Worm (Caenorhabditis elegans) whole organism, L2 larva: ENCODE measurements around the gene C45H4.18.

Experiments used
- F13H6.1 ChIP-seq: sonication (generic microtip); optimal IDR thresholded peaks from 2 replicates; lab custom pipeline; 2016; ENCODE audit warnings: missing genetic modification characterization, missing compliant biosample characterization
- R02D3.7 ChIP-seq: fragments of 150-350 bp; optimal IDR thresholded peaks from 2 replicates; lab custom pipeline; 2014; ENCODE audit warnings: missing biosample characterization, missing genetic modification characterization
- ZK546.5 ChIP-seq: sonication (generic microtip); optimal IDR thresholded peaks from 2 replicates; lab custom pipeline; 2017; ENCODE audit warnings: missing biosample characterization, missing genetic modification characterization
- alr-1 ChIP-seq: fragments of 150-350 bp; optimal IDR thresholded peaks from 2 replicates; lab custom pipeline; 2014; ENCODE audit warnings: missing biosample characterization, missing genetic modification characterization
- aly-2 ChIP-seq: fragments of 150-350 bp; optimal IDR thresholded peaks from 2 replicates; lab custom pipeline; 2014; ENCODE audit warnings: missing biosample characterization, missing genetic modification characterization
- ama-1 ChIP-seq: fragments of 150-350 bp; optimal IDR thresholded peaks from 2 replicates; lab custom pipeline; 2018; ENCODE audit warnings: inconsistent platforms
- blmp-1 ChIP-seq: sonication (generic microtip); optimal IDR thresholded peaks from 2 replicates; lab custom pipeline; 2017; ENCODE audit warnings: missing genetic modification characterization, mild to moderate bottlenecking, missing compliant biosample characterization, antibody characterized with exemption, moderate library complexity; ENCODE audit not compliant: insufficient read depth
- ceh-16 ChIP-seq: fragments of 150-350 bp; optimal IDR thresholded peaks from 2 replicates; lab custom pipeline; 2014; ENCODE audit warnings: missing biosample characterization, missing genetic modification characterization
- ceh-82 ChIP-seq: fragments of 150-350 bp; optimal IDR thresholded peaks from 2 replicates; lab custom pipeline; 2014; ENCODE audit warnings: missing biosample characterization, missing genetic modification characterization
- crh-2 ChIP-seq: sonication (generic microtip); optimal IDR thresholded peaks from 2 replicates; lab custom pipeline; 2017; ENCODE audit warnings: missing biosample characterization, missing genetic modification characterization
- dmd-4 ChIP-seq: sonication (generic microtip); optimal IDR thresholded peaks from 2 replicates; lab custom pipeline; 2017; ENCODE audit warnings: missing biosample characterization, missing genetic modification characterization
- egl-27 ChIP-seq: sonication (generic microtip); optimal IDR thresholded peaks from 3 replicates; lab custom pipeline; 2017; ENCODE audit warnings: missing biosample characterization, missing genetic modification reagents, missing genetic modification characterization
- elt-1 ChIP-seq: fragments of 150-350 bp; optimal IDR thresholded peaks from 2 replicates; lab custom pipeline; 2014; ENCODE audit warnings: missing biosample characterization, missing genetic modification characterization
- elt-3 ChIP-seq: sonication (generic microtip); optimal IDR thresholded peaks from 2 replicates; lab custom pipeline; 2017; ENCODE audit warnings: missing biosample characterization, missing genetic modification characterization
- fos-1 ChIP-seq: fragments of 150-350 bp; optimal IDR thresholded peaks from 2 replicates; lab custom pipeline; 2014; ENCODE audit warnings: missing biosample characterization, missing genetic modification characterization
- gmeb-1 ChIP-seq: fragments of 150-350 bp; optimal IDR thresholded peaks from 2 replicates; lab custom pipeline; 2014; ENCODE audit warnings: missing biosample characterization, missing genetic modification characterization
- lin-13 ChIP-seq: fragments of 150-350 bp; optimal IDR thresholded peaks from 2 replicates; lab custom pipeline; 2014; ENCODE audit warnings: missing biosample characterization, missing genetic modification reagents, missing genetic modification characterization
- lin-39 ChIP-seq: fragments of 150-350 bp; optimal IDR thresholded peaks from 2 replicates; lab custom pipeline; 2014; ENCODE audit warnings: missing biosample characterization, missing genetic modification reagents, missing genetic modification characterization
- lsy-2 ChIP-seq, 2 experiments: fragments of 150-350 bp in 1 of 2; sonication (generic microtip) in 1 of 2; optimal IDR thresholded peaks; 2 replicates each; lab custom pipeline; 2014 to 2017; ENCODE audit warnings: missing biosample characterization in 2 of 2, missing genetic modification characterization in 2 of 2
- mbf-1 ChIP-seq: sonication (generic microtip); optimal IDR thresholded peaks from 2 replicates; lab custom pipeline; 2017; ENCODE audit warnings: missing biosample characterization, missing genetic modification characterization
- mdl-1 ChIP-seq, 2 experiments: fragments of 150-350 bp in 1 of 2; sonication (generic microtip) in 1 of 2; optimal IDR thresholded peaks; 2 replicates each; lab custom pipeline; 2017; ENCODE audit warnings: missing biosample characterization in 2 of 2, missing genetic modification characterization in 2 of 2
- nhr-10 ChIP-seq: sonication (generic microtip); optimal IDR thresholded peaks from 2 replicates; lab custom pipeline; 2017; ENCODE audit warnings: missing biosample characterization, missing genetic modification characterization
- nhr-129 ChIP-seq: fragments of 150-350 bp; optimal IDR thresholded peaks from 2 replicates; lab custom pipeline; 2014; ENCODE audit warnings: missing biosample characterization, missing genetic modification characterization
- nhr-23 ChIP-seq: fragments of 150-350 bp; optimal IDR thresholded peaks from 2 replicates; lab custom pipeline; 2014; ENCODE audit warnings: missing biosample characterization, missing genetic modification reagents, missing genetic modification characterization
- nhr-237 ChIP-seq: fragments of 150-350 bp; optimal IDR thresholded peaks from 2 replicates; lab custom pipeline; 2014; ENCODE audit warnings: missing biosample characterization, missing genetic modification characterization
- nhr-25 ChIP-seq: fragments of 150-350 bp; sonication (generic microtip); optimal IDR thresholded peaks from 3 replicates; lab custom pipeline; 2014; ENCODE audit warnings: missing biosample characterization, missing genetic modification characterization
- nhr-6 ChIP-seq: fragments of 150-350 bp; optimal IDR thresholded peaks from 2 replicates; lab custom pipeline; 2014; ENCODE audit warnings: missing biosample characterization, missing genetic modification characterization
- sem-4 ChIP-seq: fragments of 150-350 bp; optimal IDR thresholded peaks from 2 replicates; lab custom pipeline; 2014; ENCODE audit warnings: missing biosample characterization, missing genetic modification reagents, missing genetic modification characterization
- sma-3 ChIP-seq: sonication (generic microtip); optimal IDR thresholded peaks from 2 replicates; lab custom pipeline; 2016; ENCODE audit warnings: missing genetic modification reagents, missing genetic modification characterization, missing compliant biosample characterization
- sma-9 ChIP-seq, 2 experiments: fragments of 150-350 bp in 1 of 2; sonication (generic microtip) in 1 of 2; optimal IDR thresholded peaks; 2 replicates each; lab custom pipeline; 2014 to 2016; ENCODE audit warnings: missing genetic modification characterization in 2 of 2, mild to moderate bottlenecking in 1 of 2, missing biosample characterization in 1 of 2, missing compliant biosample characterization in 1 of 2, missing genetic modification reagents in 1 of 2, moderate library complexity in 1 of 2
- snpc-4 ChIP-seq: fragments of 150-350 bp; optimal IDR thresholded peaks from 2 replicates; lab custom pipeline; 2014; ENCODE audit warnings: missing biosample characterization, missing genetic modification characterization
- unc-39 ChIP-seq: fragments of 150-350 bp; optimal IDR thresholded peaks from 2 replicates; lab custom pipeline; 2014; ENCODE audit warnings: missing biosample characterization, missing genetic modification characterization
- unc-55 ChIP-seq: fragments of 150-350 bp; sonication (generic microtip); optimal IDR thresholded peaks from 3 replicates; lab custom pipeline; 2014; ENCODE audit warnings: missing biosample characterization, missing genetic modification reagents, missing genetic modification characterization
- unc-62 ChIP-seq: fragments of 150-350 bp; optimal IDR thresholded peaks from 2 replicates; lab custom pipeline; 2014; ENCODE audit warnings: missing biosample characterization, missing genetic modification reagents, missing genetic modification characterization
- ztf-11 ChIP-seq: sonication (generic microtip); optimal IDR thresholded peaks from 2 replicates; lab custom pipeline; 2017; ENCODE audit warnings: missing biosample characterization, missing genetic modification characterization
- ztf-4 ChIP-seq: fragments of 150-350 bp; optimal IDR thresholded peaks from 2 replicates; lab custom pipeline; 2014; ENCODE audit warnings: missing biosample characterization, missing genetic modification characterization

The C45H4.18 gene

DNA sequence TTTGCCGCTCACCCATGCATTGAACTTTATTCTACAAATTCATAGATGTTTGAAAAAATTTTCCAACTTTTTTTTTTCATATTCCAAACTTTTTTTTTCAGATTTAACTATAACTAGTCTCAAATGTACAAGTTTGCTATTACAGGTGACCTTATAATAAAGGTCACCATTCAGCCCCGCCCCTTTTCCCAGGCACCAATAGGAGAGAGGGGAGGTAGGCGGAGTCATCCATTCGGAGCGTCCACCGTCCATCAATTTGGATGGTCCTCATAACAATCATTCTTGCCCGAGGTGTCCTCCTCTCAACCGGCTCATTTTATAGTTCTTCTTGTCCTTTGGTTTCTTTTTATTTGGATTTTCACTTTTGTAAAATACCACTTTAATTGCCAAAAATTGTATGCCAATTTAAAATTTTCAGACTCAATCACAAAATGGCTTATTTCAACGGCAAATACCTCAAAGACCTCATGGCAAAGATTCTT, 12.6 kb downstream of the C45H4.18 start, which contains the start of gene Y5H2B.3:
TSS of gene Y5H2B.3 (plus strand) at position 432 of the 482 bp plus-strand sequence.
- TF ChIP-seq ceh-82 (tag; lab: Kevin White, UChicago) (no peak), nhr-129 (tag; lab: Kevin White, UChicago) (no peak), elt-1 (tag; lab: Kevin White, UChicago) (no peak)

DNA sequence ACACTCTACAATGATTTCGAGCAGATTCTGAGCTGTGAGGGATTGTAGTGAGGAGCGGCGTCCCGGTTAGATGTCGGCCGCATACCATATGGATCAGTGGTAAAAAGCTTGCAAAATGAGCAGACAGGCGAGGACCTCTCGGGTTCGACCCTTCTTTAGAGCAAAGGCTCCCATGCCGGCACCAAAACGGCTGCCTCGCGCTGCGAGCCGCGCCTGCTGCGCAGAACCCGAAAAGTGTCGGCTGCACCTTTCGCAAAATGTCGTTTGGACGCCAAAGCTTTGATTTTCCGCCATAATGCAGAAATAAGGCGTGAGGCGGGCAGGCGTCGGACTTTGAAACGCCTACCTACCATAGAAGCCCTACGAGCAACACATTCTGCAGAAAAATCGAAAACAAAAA, 15.0 kb downstream of the C45H4.18 start:
- TF ChIP-seq nhr-25 (no peak), R02D3.7 (no peak), elt-1 (tag; lab: Kevin White, UChicago) (no peak), lin-39 (tag; lab: Kevin White, UChicago) (no peak), alr-1 (tag; lab: Kevin White, UChicago) (no peak)

DNA sequence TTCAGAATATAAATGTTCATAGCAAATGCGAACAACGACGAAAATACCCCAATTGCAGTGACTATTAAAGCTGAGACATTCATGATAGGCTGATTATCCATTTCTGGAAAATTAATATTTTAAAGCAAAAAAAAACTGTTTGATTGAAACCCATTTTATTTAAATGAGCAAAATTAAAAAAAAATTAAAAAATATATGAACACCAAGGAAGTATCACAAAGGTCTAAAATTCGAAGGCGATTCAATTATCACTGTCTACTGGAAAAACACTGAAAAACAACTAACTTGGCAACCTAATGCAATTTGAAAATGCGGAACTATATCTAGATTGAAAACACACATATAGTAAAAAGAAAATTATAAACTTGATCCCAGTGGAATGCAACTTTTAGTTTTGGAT, 15.8 kb downstream of the C45H4.18 start, which contains the start of gene srbc-42:
TSS of gene srbc-42 (minus strand) at position 101 of the 400 bp plus-strand sequence.
- TF ChIP-seq nhr-129 (tag; lab: Kevin White, UChicago) = no peak
- no peak for TF ChIP-seq sma-3
- no peak for TF ChIP-seq nhr-23 (tag; lab: Kevin White, UChicago)
- no peak for TF ChIP-seq egl-27
- no peak for TF ChIP-seq elt-3 (tag; lab: Kevin White, UChicago)
- no peak for TF ChIP-seq ztf-4 (tag; lab: Kevin White, UChicago)
- no peak for TF ChIP-seq snpc-4
- TF ChIP-seq ztf-11 (tag; lab: Kevin White, UChicago) = no peak

DNA sequence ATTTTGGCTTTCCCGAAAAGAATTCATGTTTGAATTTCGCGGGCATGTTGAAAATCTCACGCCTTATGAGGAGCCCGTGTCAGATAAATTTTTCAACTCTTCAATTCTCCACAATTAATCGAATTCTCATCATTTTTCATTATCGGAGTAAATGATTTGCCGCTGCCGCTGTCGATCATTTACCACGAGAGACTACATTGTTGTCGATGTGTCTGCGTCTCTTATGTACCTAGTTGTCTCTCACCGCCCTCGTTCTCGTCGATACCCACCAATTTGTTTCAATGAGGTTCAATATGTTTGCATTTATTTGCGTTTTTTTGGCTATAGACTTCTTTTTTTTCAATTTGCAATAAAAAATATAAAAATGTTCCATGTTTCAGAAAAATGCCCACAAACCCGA, 16.8 kb downstream of the C45H4.18 start, which contains the start of gene nhr-13:
TSS of gene nhr-13 (plus strand) at position 369 of the 400 bp plus-strand sequence.
- TF ChIP-seq fos-1 (tag; lab: Kevin White, UChicago) (peak; percentile 15), dmd-4 (tag; lab: Kevin White, UChicago) (no peak), nhr-25 (no peak), unc-55 (GFP tag; lab: Kevin White, UChicago) (no peak), alr-1 (tag; lab: Kevin White, UChicago) (no peak), nhr-237 (tag; lab: Kevin White, UChicago) (no peak), aly-2 (tag; lab: Kevin White, UChicago) (no peak), elt-1 (tag; lab: Kevin White, UChicago) (no peak), egl-27 (no peak), F13H6.1 (tag; lab: Kevin White, UChicago) (no peak), blmp-1 (tag; lab: Kevin White, UChicago) (no peak), snpc-4 (no peak), unc-62 (no peak), elt-3 (tag; lab: Kevin White, UChicago) (no peak), nhr-6 (tag; lab: Kevin White, UChicago) (no peak), ama-1 (lab: Kevin White, UChicago) (no peak), lin-13 (GFP tag; lab: Kevin White, UChicago) (no peak), ztf-11 (tag; lab: Kevin White, UChicago) (no peak), sem-4 (tag; lab: Kevin White, UChicago) (no peak), ceh-16 (tag; lab: Kevin White, UChicago) (no peak), ZK546.5 (tag; lab: Kevin White, UChicago) (no peak), gmeb-1 (tag; lab: Kevin White, UChicago) (peak; percentile 43), nhr-129 (tag; lab: Kevin White, UChicago) (no peak), sma-9 (GFP tag; optimal IDR thresholded peaks at IDR 0.05; lab: Kevin White, UChicago) (peak; percentile 32), sma-9 (tag; optimal IDR thresholded peaks at IDR 0.05; lab: Kevin White, UChicago) (no peak), nhr-10 (tag; lab: Kevin White, UChicago) (no peak), lsy-2 (tag; optimal IDR thresholded peaks at IDR 0.05; lab: Kevin White, UChicago) (no peak), crh-2 (peak; percentile 13), R02D3.7 (no peak), mbf-1 (tag; lab: Kevin White, UChicago) (no peak), unc-39 (tag; lab: Kevin White, UChicago) (no peak)

DNA sequence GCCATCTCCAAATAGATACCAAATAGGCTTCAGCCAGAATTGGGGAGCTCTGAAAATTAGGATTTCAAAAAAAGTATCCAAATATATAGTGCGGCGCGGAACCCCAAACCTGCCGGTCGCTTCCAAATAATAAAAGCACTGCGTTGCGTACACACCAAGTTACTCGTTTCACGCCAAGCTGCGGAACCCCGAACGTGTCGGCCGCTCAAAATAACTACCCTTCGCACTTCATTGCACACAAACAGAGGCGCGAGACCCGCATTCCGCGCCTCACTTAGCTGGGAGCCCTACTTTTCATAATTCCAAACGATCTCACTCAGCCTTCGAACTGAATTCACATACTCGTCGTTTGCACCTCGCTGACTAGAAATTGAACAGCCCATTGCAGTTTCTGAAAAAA, 24.3 kb downstream of the C45H4.18 start:
- no peak for TF ChIP-seq sma-3
- TF ChIP-seq mdl-1 (tag; optimal IDR thresholded peaks at IDR 0.05; lab: Kevin White, UChicago) = no peak
- TF ChIP-seq ama-1 (lab: Kevin White, UChicago) = no peak
- TF ChIP-seq ztf-11 (tag; lab: Kevin White, UChicago) = no peak
- no peak for TF ChIP-seq lin-13 (GFP tag; lab: Kevin White, UChicago)
- no peak for TF ChIP-seq F13H6.1 (tag; lab: Kevin White, UChicago)
- no peak for TF ChIP-seq elt-3 (tag; lab: Kevin White, UChicago)
- TF ChIP-seq unc-55 (GFP tag; lab: Kevin White, UChicago) = no peak
